Fruit fly (Drosophila melanogaster) whole organism, embryonic: Measurements from ENCODE around the gene Pisd.

Experiments used
- Abd-B ChIP-seq: fragments of 200-800 bp; sonication (Bioruptor generic); optimal IDR thresholded peaks from 2 replicates; lab custom pipeline; 2018; ENCODE audit warnings: missing biosample characterization, mild to moderate bottlenecking, missing genetic modification characterization, moderate library complexity
- Antp ChIP-seq: fragments of 200-800 bp; sonication (Bioruptor generic); optimal IDR thresholded peaks from 3 replicates; lab custom pipeline; 2016; ENCODE audit warnings: missing biosample characterization, missing genetic modification characterization
- B-H2 ChIP-seq: fragments of 200-800 bp; sonication (Bioruptor generic); optimal IDR thresholded peaks from 2 replicates; lab custom pipeline; 2018; ENCODE audit warnings: missing biosample characterization, mild to moderate bottlenecking, missing genetic modification characterization
- Bdp1 ChIP-seq: fragments of 200-800 bp; sonication (Bioruptor generic); optimal IDR thresholded peaks from 3 replicates; lab custom pipeline; 2016; ENCODE audit warnings: missing biosample characterization, missing genetic modification characterization
- Bgb ChIP-seq: fragments of 200-800 bp; sonication (Bioruptor generic); IDR thresholded peaks from 2 replicates; pipeline ENCODE4 v1.3.6; 2022; ENCODE audit warnings: missing biosample characterization, missing genetic modification characterization; ENCODE audit not compliant: partially characterized antibody
- CG10543 ChIP-seq: fragments of 200-800 bp; sonication (Bioruptor generic); optimal IDR thresholded peaks from 3 replicates; lab custom pipeline; 2017; ENCODE audit warnings: missing biosample characterization, mild to moderate bottlenecking, missing genetic modification characterization, moderate library complexity
- CG11085 ChIP-seq: fragments of 200-800 bp; sonication (Bioruptor generic); IDR thresholded peaks from 2 replicates; pipeline ENCODE4 v1.3.6; 2022; ENCODE audit warnings: missing biosample characterization, missing genetic modification characterization
- CG11723 ChIP-seq: fragments of 200-800 bp; sonication (Bioruptor generic); optimal IDR thresholded peaks from 2 replicates; lab custom pipeline; 2017; ENCODE audit warnings: missing biosample characterization, mild to moderate bottlenecking, missing genetic modification characterization
- CG1233 ChIP-seq: fragments of 200-800 bp; sonication (Bioruptor generic); optimal IDR thresholded peaks from 4 replicates; lab custom pipeline; 2018; ENCODE audit warnings: missing biosample characterization, mild to moderate bottlenecking, missing genetic modification characterization
- CG12659 ChIP-seq: fragments of 200-800 bp; sonication (Bioruptor generic); optimal IDR thresholded peaks from 3 replicates; lab custom pipeline; 2017; ENCODE audit warnings: mild to moderate bottlenecking, missing biosample characterization, missing genetic modification reagents, missing genetic modification characterization
- CG13624 ChIP-seq: fragments of 200-800 bp; sonication (Bioruptor generic); optimal IDR thresholded peaks from 2 replicates; lab custom pipeline; 2016; ENCODE audit warnings: missing biosample characterization, missing genetic modification characterization
- CG1647 ChIP-seq: fragments of 200-800 bp; sonication (Bioruptor generic); optimal IDR thresholded peaks from 3 replicates; lab custom pipeline; 2016; ENCODE audit warnings: missing biosample characterization, missing genetic modification characterization
- CG17186 ChIP-seq: fragments of 200-800 bp; sonication (Bioruptor generic); optimal IDR thresholded peaks from 3 replicates; lab custom pipeline; 2017; ENCODE audit warnings: missing biosample characterization, missing genetic modification reagents, missing genetic modification characterization
- CG1832 ChIP-seq: fragments of 200-800 bp; sonication (Bioruptor generic); optimal IDR thresholded peaks from 2 replicates; lab custom pipeline; 2017; ENCODE audit warnings: missing biosample characterization, mild to moderate bottlenecking, missing genetic modification characterization, inconsistent platforms
- CG18599 ChIP-seq: fragments of 200-800 bp; sonication (Bioruptor generic); optimal IDR thresholded peaks from 3 replicates; lab custom pipeline; 2017; ENCODE audit warnings: missing biosample characterization, missing genetic modification characterization, mild to moderate bottlenecking, moderate library complexity, missing genetic modification reagents
- CG2120 ChIP-seq: fragments of 200-800 bp; sonication (Bioruptor generic); optimal IDR thresholded peaks from 3 replicates; lab custom pipeline; 2016; ENCODE audit warnings: missing biosample characterization, missing genetic modification characterization
- CG31388 ChIP-seq: fragments of 200-800 bp; sonication (Bioruptor generic); optimal IDR thresholded peaks from 2 replicates; lab custom pipeline; 2016; ENCODE audit warnings: missing biosample characterization, missing genetic modification characterization
- CG34224 ChIP-seq: fragments of 200-800 bp; sonication (Bioruptor generic); IDR thresholded peaks from 3 replicates; pipeline ENCODE4 v1.3.6; 2022; ENCODE audit warnings: missing biosample characterization, missing genetic modification characterization; ENCODE audit not compliant: partially characterized antibody
- CG4424 ChIP-seq: fragments of 200-800 bp; sonication (Bioruptor generic); optimal IDR thresholded peaks from 3 replicates; lab custom pipeline; 2016; ENCODE audit warnings: missing biosample characterization, missing genetic modification characterization
- CG4617 ChIP-seq: fragments of 200-800 bp; sonication (Bioruptor generic); optimal IDR thresholded peaks from 3 replicates; lab custom pipeline; 2016; ENCODE audit warnings: missing biosample characterization, missing genetic modification characterization, borderline replicate concordance
- CG6854 ChIP-seq: fragments of 200-800 bp; sonication (Bioruptor generic); optimal IDR thresholded peaks from 3 replicates; lab custom pipeline; 2017; ENCODE audit warnings: missing biosample characterization, mild to moderate bottlenecking, missing genetic modification characterization
- CG7372 ChIP-seq: fragments of 200-800 bp; sonication (Bioruptor generic); IDR thresholded peaks from 2 replicates; pipeline ENCODE4 v1.3.6; 2022; ENCODE audit warnings: missing biosample characterization, missing genetic modification characterization
- CG7556 ChIP-seq: fragments of 200-800 bp; sonication (Bioruptor generic); optimal IDR thresholded peaks from 2 replicates; lab custom pipeline; 2017; ENCODE audit warnings: missing biosample characterization, mild to moderate bottlenecking, missing genetic modification characterization
- CG8359 ChIP-seq: fragments of 200-800 bp; sonication (Bioruptor generic); optimal IDR thresholded peaks from 2 replicates; lab custom pipeline; 2017; ENCODE audit warnings: missing biosample characterization, mild to moderate bottlenecking, missing genetic modification characterization, borderline replicate concordance
- CG8924 ChIP-seq: fragments of 200-800 bp; optimal IDR thresholded peaks from 3 replicates; lab custom pipeline; 2019; ENCODE audit warnings: missing biosample characterization, mild to moderate bottlenecking, missing genetic modification characterization, moderate library complexity
- CG9932 ChIP-seq: fragments of 200-800 bp; sonication (Bioruptor generic); IDR thresholded peaks from 2 replicates; pipeline ENCODE4 v1.3.6; 2022; ENCODE audit warnings: missing biosample characterization, missing genetic modification characterization
- Dfd ChIP-seq, 2 experiments: fragments of >200 bp; optimal IDR thresholded peaks; 2 replicates each; lab custom pipeline; 2017; ENCODE audit warnings: missing biosample characterization in 2 of 2, missing genetic modification characterization in 2 of 2
- Dip2 ChIP-seq: fragments of 200-800 bp; sonication (Bioruptor generic); IDR thresholded peaks from 2 replicates; pipeline ENCODE4 v1.3.6; 2022; ENCODE audit warnings: missing biosample characterization, missing genetic modification characterization
- Dp ChIP-seq: fragments of 200-800 bp; sonication (Bioruptor generic); optimal IDR thresholded peaks from 2 replicates; lab custom pipeline; 2018; ENCODE audit warnings: missing biosample characterization, mild to moderate bottlenecking, missing genetic modification characterization, moderate library complexity
- E2f2 ChIP-seq: fragments of 200-800 bp; sonication (Bioruptor generic); IDR thresholded peaks from 2 replicates; pipeline ENCODE4 v1.3.6; 2022; ENCODE audit warnings: missing biosample characterization, missing genetic modification characterization
- Lpt ChIP-seq: fragments of >200 bp; optimal IDR thresholded peaks from 2 replicates; lab custom pipeline; 2018; ENCODE audit warnings: missing biosample characterization, missing genetic modification characterization
- Med ChIP-seq: fragments of 200-800 bp; sonication (Bioruptor generic); peaks from one replicate; lab custom pipeline; 2016; ENCODE audit warnings: missing biosample characterization, missing genetic modification characterization, mild to moderate bottlenecking, inconsistent platforms, moderate library complexity
- Neu2 ChIP-seq: fragments of 200-800 bp; sonication (Bioruptor generic); optimal IDR thresholded peaks from 3 replicates; lab custom pipeline; 2016; ENCODE audit warnings: missing biosample characterization, missing genetic modification characterization, borderline replicate concordance
- Nf-YA ChIP-seq: fragments of 200-800 bp; sonication (Bioruptor generic); IDR thresholded peaks from 2 replicates; pipeline ENCODE4 v1.3.6; 2022; ENCODE audit warnings: missing biosample characterization, missing genetic modification characterization
- Sox102F ChIP-seq: fragments of 200-800 bp; sonication (Bioruptor generic); optimal IDR thresholded peaks from 2 replicates; lab custom pipeline; 2018; ENCODE audit warnings: missing biosample characterization, mild to moderate bottlenecking, missing genetic modification characterization, moderate library complexity
- al ChIP-seq: fragments of 200-800 bp; sonication (Bioruptor generic); IDR thresholded peaks from 2 replicates; pipeline ENCODE4 v1.3.6; 2022; ENCODE audit warnings: missing biosample characterization, missing genetic modification characterization
- emc ChIP-seq: fragments of 200-800 bp; sonication (Bioruptor generic); optimal IDR thresholded peaks from 2 replicates; lab custom pipeline; 2016; ENCODE audit warnings: missing biosample characterization, missing genetic modification characterization
- en ChIP-seq: fragments of 200-800 bp; sonication (Bioruptor generic); optimal IDR thresholded peaks from 2 replicates; lab custom pipeline; 2016; ENCODE audit warnings: missing biosample characterization, missing genetic modification characterization
- fd3F ChIP-seq: fragments of 200-800 bp; sonication (Bioruptor generic); optimal IDR thresholded peaks from 2 replicates; lab custom pipeline; 2018; ENCODE audit warnings: missing biosample characterization, mild to moderate bottlenecking, missing genetic modification characterization, moderate library complexity
- gsb ChIP-seq: fragments of 200-800 bp; sonication (Bioruptor generic); IDR thresholded peaks from 2 replicates; pipeline ENCODE4 v1.3.6; 2022; ENCODE audit warnings: missing biosample characterization, missing genetic modification characterization
- hth ChIP-seq: fragments of >200 bp; optimal IDR thresholded peaks from 2 replicates; lab custom pipeline; 2017; ENCODE audit warnings: inconsistent platforms
- lab ChIP-seq: fragments of 200-800 bp; sonication (Bioruptor generic); optimal IDR thresholded peaks from 3 replicates; lab custom pipeline; 2017; ENCODE audit warnings: missing biosample characterization, missing genetic modification characterization, mild to moderate bottlenecking, moderate library complexity, missing genetic modification reagents
- lmd ChIP-seq: fragments of 200-800 bp; sonication (Bioruptor generic); IDR thresholded peaks from 2 replicates; pipeline ENCODE4 v1.3.6; 2022; ENCODE audit warnings: missing biosample characterization, missing genetic modification characterization
- nau ChIP-seq: fragments of 200-800 bp; sonication (Bioruptor generic); optimal IDR thresholded peaks from 3 replicates; lab custom pipeline; 2017; ENCODE audit warnings: missing biosample characterization, mild to moderate bottlenecking, missing genetic modification characterization, missing genetic modification reagents
- pum ChIP-seq: fragments of 200-800 bp; sonication (Bioruptor generic); optimal IDR thresholded peaks from 2 replicates; lab custom pipeline; 2016; ENCODE audit warnings: missing biosample characterization, missing genetic modification characterization
- row ChIP-seq: fragments of 200-800 bp; sonication (Bioruptor generic); IDR thresholded peaks from 3 replicates; pipeline ENCODE4 v1.3.6; 2022; ENCODE audit warnings: missing biosample characterization, missing genetic modification characterization
- run ChIP-seq: fragments of 200-800 bp; sonication (Bioruptor generic); optimal IDR thresholded peaks from 3 replicates; lab custom pipeline; 2018; ENCODE audit warnings: missing biosample characterization, mild to moderate bottlenecking, missing genetic modification characterization
- sd ChIP-seq: fragments of 200-800 bp; sonication (Bioruptor generic); optimal IDR thresholded peaks from 3 replicates; lab custom pipeline; 2018; ENCODE audit warnings: missing biosample characterization, mild to moderate bottlenecking, missing genetic modification characterization, moderate library complexity
- vfl ChIP-seq: fragments of 200-800 bp; sonication (Bioruptor generic); optimal IDR thresholded peaks from 2 replicates; lab custom pipeline; 2016; ENCODE audit warnings: missing biosample characterization, missing genetic modification characterization
- zen2 ChIP-seq: fragments of 200-800 bp; sonication (Bioruptor generic); IDR thresholded peaks from 3 replicates; pipeline ENCODE4 v1.3.6; 2022; ENCODE audit warnings: missing biosample characterization, missing genetic modification characterization; ENCODE audit not compliant: partially characterized antibody

The Pisd gene

DNA sequence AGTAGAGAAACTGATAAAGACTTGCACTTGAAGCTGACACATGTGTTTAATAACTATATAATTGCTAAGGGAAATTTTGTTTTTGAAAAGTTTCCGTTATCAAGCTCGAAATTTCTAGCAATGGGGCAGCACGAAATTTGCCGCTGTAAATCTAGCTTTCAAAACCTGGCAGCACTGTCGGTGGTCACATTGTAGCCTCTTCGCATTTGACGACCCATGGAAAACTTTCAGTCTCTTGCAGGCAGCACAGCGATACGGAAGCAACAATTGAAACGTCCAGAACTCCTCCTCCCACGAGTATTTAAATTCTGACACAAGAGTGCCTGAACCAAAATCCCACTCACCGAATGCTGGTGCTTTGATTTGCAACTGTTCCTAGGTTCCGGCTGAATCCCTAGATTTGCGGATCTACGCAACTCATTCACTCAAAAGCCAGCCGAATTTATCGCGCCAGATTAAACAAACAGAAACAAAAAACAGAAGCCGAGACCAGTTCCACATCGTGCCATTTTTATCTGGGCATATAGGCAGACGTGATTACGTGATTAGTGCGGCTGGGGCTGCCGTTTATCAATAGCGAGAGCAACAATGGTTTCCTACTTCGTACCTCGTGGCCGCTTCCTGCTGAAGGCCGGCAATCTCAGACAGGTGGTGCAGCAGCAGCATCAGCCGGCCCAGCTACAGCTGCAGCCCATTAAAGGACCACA lies 1.0 kb downstream of the Pisd start (continued):
- TF ChIP-seq row (peak; percentile 75), Dfd (GFP tag; optimal IDR thresholded peaks at IDR 0.05; lab: Kevin White, UChicago) (no peak), lab (GFP tag; lab: Kevin White, UChicago) (peak; percentile 31), Abd-B (GFP tag; lab: Kevin White, UChicago) (no peak), CG1233 (no peak), CG4617 (GFP tag; lab: Kevin White, UChicago) (no peak), pum (GFP tag; lab: Kevin White, UChicago) (no peak), CG13624 (no peak), CG12659 (GFP tag; lab: Kevin White, UChicago) (peak; percentile 3), Antp (GFP tag; lab: Kevin White, UChicago) (no peak), lmd (GFP tag; lab: Robert Waterston, UW) (peak; percentile 33; the same call in 1 of the 2 replicates), CG4424 (GFP tag; lab: Kevin White, UChicago) (no peak), E2f2 (GFP tag; lab: Robert Waterston, UW) (peak; percentile 42; the same call in 1 of the 2 replicates), CG10543 (GFP tag; lab: Kevin White, UChicago) (peak; percentile 40), CG18599 (GFP tag; lab: Kevin White, UChicago) (no peak), Bgb (GFP tag; lab: Robert Waterston, UW) (peak; percentile 39; the same call in 1 of the 2 replicates), nau (GFP tag; lab: Kevin White, UChicago) (peak; percentile 7), Dp (no peak), CG9932 (GFP tag; lab: Robert Waterston, UW) (peak; percentile 55), Lpt (GFP tag; lab: Kevin White, UChicago) (no peak), Nf-YA (no peak), CG11723 (GFP tag; lab: Kevin White, UChicago) (no peak), Med (GFP tag; lab: Kevin White, UChicago) (peak; percentile 81), B-H2 (GFP tag; lab: Kevin White, UChicago) (peak; percentile 9), CG8924 (no peak), Sox102F (no peak), run (tag; lab: Kevin White, UChicago) (no peak), zen2 (GFP tag; lab: Robert Waterston, UW) (no peak), CG7372 (GFP tag; lab: Robert Waterston, UW) (no peak), Neu2 (GFP tag; lab: Kevin White, UChicago) (no peak), vfl (no peak), fd3F (GFP tag; lab: Kevin White, UChicago) (no peak), CG31388 (GFP tag; lab: Kevin White, UChicago) (no peak), en (no peak), CG6854 (GFP tag; lab: Kevin White, UChicago) (no peak), gsb (GFP tag; lab: Robert Waterston, UW) (no peak), sd (tag; lab: Kevin White, UChicago) (no peak), emc (no peak), hth (no peak), al (no peak), CG34224 (GFP tag; lab: Robert Waterston, UW) (no peak), CG1832 (no peak), CG8359 (no peak), CG1647 (GFP tag; lab: Kevin White, UChicago) (no peak), CG11085 (GFP tag; lab: Robert Waterston, UW) (no peak), Dip2 (no peak), CG17186 (GFP tag; lab: Kevin White, UChicago) (no peak), Bdp1 (GFP tag; lab: Kevin White, UChicago) (no peak), CG2120 (GFP tag; lab: Kevin White, UChicago) (peak; percentile 26), CG7556 (no peak)
